Fruit fly (Drosophila melanogaster) S2 (cell line): Measurements from ENCODE around the gene CG32554.

Experiments
- CG8478 ChIP-seq: fragments of >200 bp; optimal IDR thresholded peaks from 2 replicates; lab custom pipeline; 2018
- CTCF ChIP-seq, 2 experiments: fragments of >200 bp; optimal IDR thresholded peaks; 2 replicates each; lab custom pipeline; 2018

DNA sequence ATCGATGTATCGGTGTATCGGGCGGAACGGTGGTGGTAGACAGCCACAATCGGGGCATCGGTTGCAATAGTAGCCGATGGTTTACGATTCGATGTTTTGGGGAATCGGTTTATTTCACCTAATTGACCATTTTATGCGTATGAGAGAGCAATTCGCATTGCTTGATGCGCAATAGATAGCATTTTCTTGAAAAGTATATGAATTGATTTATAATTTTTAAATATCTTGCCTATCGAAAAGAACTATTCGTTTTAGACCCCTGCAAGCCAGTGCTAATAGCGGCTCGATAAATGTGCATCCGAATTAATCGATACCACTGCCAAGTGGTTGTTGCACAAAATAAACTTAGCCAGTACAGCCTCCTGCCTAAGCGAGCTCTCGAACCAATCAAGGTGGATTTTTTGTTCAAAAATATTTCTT lies 34.7 kb upstream of the CG32554 start, which contains the start of gene mnb:
- no peak for TF ChIP-seq CG8478
- peak; percentile 24 to 58 for TF ChIP-seq CTCF (optimal IDR thresholded peaks at IDR 0.05; lab: Kevin White, UChicago)
